In the genomic region with DNA sequence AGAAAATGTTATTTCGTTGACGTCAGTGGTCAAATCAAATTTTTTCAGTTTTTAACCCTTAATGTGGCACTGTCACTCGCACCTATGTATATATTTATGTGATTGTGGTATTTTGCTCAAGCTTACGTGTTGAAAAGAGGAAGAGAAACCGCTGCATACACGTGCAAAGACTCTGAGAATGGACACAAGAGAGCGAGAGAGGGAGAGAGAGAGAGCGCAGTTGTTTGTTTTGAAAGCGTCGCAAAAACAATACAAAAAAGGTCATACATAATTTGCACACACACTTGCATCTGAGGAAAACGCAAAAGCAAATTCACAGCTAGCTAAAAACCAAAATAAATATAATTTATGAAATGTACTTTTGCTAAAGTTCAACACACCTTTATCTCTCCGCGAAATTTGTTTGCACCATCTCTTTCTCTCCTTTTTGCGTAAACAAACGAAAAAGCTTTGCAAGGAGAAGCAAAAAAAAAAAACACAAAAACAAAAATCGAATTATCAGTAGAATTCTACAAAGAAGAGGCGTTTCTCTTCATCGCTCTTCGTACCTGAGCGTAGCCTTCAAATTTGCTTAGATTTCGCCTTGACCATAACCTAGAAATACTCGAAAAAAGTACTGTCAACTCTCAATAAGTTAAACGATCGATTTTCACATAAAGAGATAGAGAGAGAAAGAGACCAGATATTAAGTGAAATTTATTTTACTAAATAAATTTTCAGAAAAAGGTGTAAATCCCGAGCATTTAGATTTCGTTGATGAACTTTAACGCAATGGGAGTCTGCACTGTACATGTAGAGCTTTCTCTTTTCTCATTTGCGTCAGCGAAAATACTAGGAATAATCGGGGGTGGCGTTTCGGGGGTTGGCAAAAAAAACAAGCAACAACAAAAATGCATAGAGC, we compare ENCODE assay signal across 1 fruit fly cellular context.
TF ChIP-seq lines count a peak whose summit lies in the region.

No protein-coding gene starts in this region.

TF ChIP-seq in whole organism, embryonic, 481 proteins besides CTCF, POLR2A, EP300 and RAD21 (continued from another document):
- TF ChIP-seq CG6654 (GFP tag; optimal IDR thresholded peaks at IDR 0.05; lab: Kevin White, UChicago) = no peak
- peak; percentile 61 for TF ChIP-seq Ada2b (GFP tag; IDR thresholded peaks at IDR 0.05; lab: Robert Waterston, UW)
- TF ChIP-seq Optix (GFP tag; IDR thresholded peaks at IDR 0.05; lab: Robert Waterston, UW) = no peak
- TF ChIP-seq Sry-β (GFP tag; optimal IDR thresholded peaks at IDR 0.05; lab: Kevin White, UChicago) = no peak
- TF ChIP-seq bsh (GFP tag; optimal IDR thresholded peaks at IDR 0.05; lab: Kevin White, UChicago) = peak in 1 of 2 experiments; percentile 20
- no peak for TF ChIP-seq CG13287 (GFP tag; IDR thresholded peaks at IDR 0.05; lab: Robert Waterston, UW; ENCODE audit: partially characterized antibody)
- no peak for TF ChIP-seq hkb (optimal IDR thresholded peaks at IDR 0.05; lab: Kevin White, UChicago)
- TF ChIP-seq hkb (GFP tag; IDR thresholded peaks at IDR 0.05; lab: Robert Waterston, UW) = no peak
- TF ChIP-seq CG2129 (GFP tag; IDR thresholded peaks at IDR 0.05; lab: Robert Waterston, UW; ENCODE audit: partially characterized antibody) = no peak
- no peak for TF ChIP-seq CG18011 (GFP tag; optimal IDR thresholded peaks at IDR 0.05; lab: Kevin White, UChicago)
- peak; percentile 67 for TF ChIP-seq wdn (GFP tag; IDR thresholded peaks at IDR 0.05; lab: Robert Waterston, UW)
- no peak for TF ChIP-seq crp (GFP tag; optimal IDR thresholded peaks at IDR 0.05; lab: Kevin White, UChicago)
- peak; percentile 25 for TF ChIP-seq ind (GFP tag; optimal IDR thresholded peaks at IDR 0.05; lab: Kevin White, UChicago)
- no peak for TF ChIP-seq NC2β (GFP tag; optimal IDR thresholded peaks at IDR 0.05; lab: Kevin White, UChicago)
- no peak for TF ChIP-seq NK7.1 (GFP tag; optimal IDR thresholded peaks at IDR 0.05; lab: Kevin White, UChicago)
- TF ChIP-seq CG12219 (GFP tag; optimal IDR thresholded peaks at IDR 0.05; lab: Kevin White, UChicago) = no peak
- no peak for TF ChIP-seq CG14667 (GFP tag; IDR thresholded peaks at IDR 0.05; lab: Robert Waterston, UW)
